Fruit fly (Drosophila melanogaster) whole organism: ENCODE measurements around the gene CG17026.

ENCODE experiments used
- CG8478 ChIP-seq: fragments of >200 bp; optimal IDR thresholded peaks from 2 replicates; lab custom pipeline; 2018; ENCODE audit warnings: inconsistent platforms
- EcR ChIP-seq, 2 experiments: fragments of >200 bp; optimal IDR thresholded peaks; 2 replicates each; lab custom pipeline; 2017; ENCODE audit warnings: missing biosample characterization in 2 of 2, missing genetic modification characterization in 2 of 2, missing genetic modification reagents in 2 of 2
- pan ChIP-seq: fragments of >200 bp; optimal IDR thresholded peaks from 2 replicates; lab custom pipeline; 2017
- usp ChIP-seq: fragments of >200 bp; optimal IDR thresholded peaks from 2 replicates; lab custom pipeline; 2017; ENCODE audit warnings: missing biosample characterization, missing genetic modification characterization, mixed read lengths

- TF ChIP-seq pan = no peak
- TF ChIP-seq EcR (GFP tag; optimal IDR thresholded peaks at IDR 0.05; lab: Kevin White, UChicago) = no peak
- no peak for TF ChIP-seq usp
- no peak for TF ChIP-seq CG8478
Observed at dm6 chr3L:15953892-15954291, 21.3 kb upstream of the CG17026 start.
